Fruit fly (Drosophila melanogaster) whole organism, embryonic: ENCODE results near the gene CG14339.
A peak's percentile ranks its signal among the peaks of the same experiment; 100 is the strongest.

Source experiments
- Adf1 ChIP-seq: fragments of 200-800 bp; sonication (Bioruptor generic); IDR thresholded peaks from 2 replicates; pipeline ENCODE4 v1.3.6; 2022; ENCODE audit warnings: missing biosample characterization, missing genetic modification characterization
- Aef1 ChIP-seq: fragments of 200-800 bp; sonication (Bioruptor generic); IDR thresholded peaks from 3 replicates; pipeline ENCODE4 v1.3.6; 2022; ENCODE audit warnings: missing biosample characterization, missing genetic modification characterization
- B-H2 ChIP-seq: fragments of 200-800 bp; sonication (Bioruptor generic); optimal IDR thresholded peaks from 2 replicates; lab custom pipeline; 2018; ENCODE audit warnings: missing biosample characterization, mild to moderate bottlenecking, missing genetic modification characterization
- BtbVII ChIP-seq: fragments of 200-800 bp; sonication (Bioruptor generic); optimal IDR thresholded peaks from 3 replicates; lab custom pipeline; 2017; ENCODE audit warnings: missing biosample characterization, mild to moderate bottlenecking, missing genetic modification characterization
- CG10366 ChIP-seq: fragments of 200-800 bp; sonication (Bioruptor generic); IDR thresholded peaks from 2 replicates; pipeline ENCODE4 v1.3.6; 2022; ENCODE audit warnings: missing biosample characterization, missing genetic modification characterization
- CG10565 ChIP-seq: fragments of 200-800 bp; sonication (Bioruptor generic); optimal IDR thresholded peaks from 3 replicates; lab custom pipeline; 2016; ENCODE audit warnings: missing biosample characterization, mild to moderate bottlenecking, missing genetic modification characterization
- CG10654 ChIP-seq: fragments of 200-800 bp; sonication (Bioruptor generic); optimal IDR thresholded peaks from 2 replicates; lab custom pipeline; 2016; ENCODE audit warnings: missing biosample characterization, missing genetic modification characterization
- CG10979 ChIP-seq: fragments of 200-800 bp; sonication (Bioruptor generic); optimal IDR thresholded peaks from 2 replicates; lab custom pipeline; 2018; ENCODE audit warnings: missing biosample characterization, mild to moderate bottlenecking, missing genetic modification characterization, moderate library complexity
- CG13624 ChIP-seq: fragments of 200-800 bp; sonication (Bioruptor generic); optimal IDR thresholded peaks from 2 replicates; lab custom pipeline; 2016; ENCODE audit warnings: missing biosample characterization, missing genetic modification characterization
- CG14014 ChIP-seq: fragments of 200-800 bp; sonication (Bioruptor generic); IDR thresholded peaks from 2 replicates; pipeline ENCODE4 v1.3.6; 2022; ENCODE audit warnings: missing biosample characterization, missing genetic modification characterization
- CG14667 ChIP-seq: fragments of 200-800 bp; sonication (Bioruptor generic); IDR thresholded peaks from 2 replicates; pipeline ENCODE4 v1.3.6; 2022; ENCODE audit warnings: missing biosample characterization, missing genetic modification characterization
- CG14965 ChIP-seq: fragments of 200-800 bp; sonication (Bioruptor generic); optimal IDR thresholded peaks from 2 replicates; lab custom pipeline; 2016; ENCODE audit warnings: missing biosample characterization, missing genetic modification characterization, borderline replicate concordance
- CG15011 ChIP-seq: fragments of 200-800 bp; sonication (Bioruptor generic); optimal IDR thresholded peaks from 3 replicates; lab custom pipeline; 2018; ENCODE audit warnings: missing biosample characterization, mild to moderate bottlenecking, missing genetic modification characterization
- CG15696 ChIP-seq: fragments of 200-800 bp; sonication (Bioruptor generic); optimal IDR thresholded peaks from 2 replicates; lab custom pipeline; 2019; ENCODE audit warnings: missing biosample characterization, mild to moderate bottlenecking, missing genetic modification characterization, moderate library complexity
- CG16813 ChIP-seq: fragments of 200-800 bp; sonication (Bioruptor generic); IDR thresholded peaks from 3 replicates; pipeline ENCODE4 v1.3.6; 2022; ENCODE audit warnings: missing biosample characterization, missing genetic modification characterization; ENCODE audit not compliant: partially characterized antibody
- CG16815 ChIP-seq: fragments of 200-800 bp; sonication (Bioruptor generic); optimal IDR thresholded peaks from 3 replicates; lab custom pipeline; 2017; ENCODE audit warnings: missing biosample characterization, mild to moderate bottlenecking, missing genetic modification characterization
- CG17612 ChIP-seq: fragments of 200-800 bp; sonication (Bioruptor generic); IDR thresholded peaks from 2 replicates; pipeline ENCODE4 v1.3.6; 2022; ENCODE audit warnings: missing biosample characterization, missing genetic modification characterization
- CG17802 ChIP-seq: fragments of 200-800 bp; sonication (Bioruptor generic); optimal IDR thresholded peaks from 2 replicates; lab custom pipeline; 2018; ENCODE audit warnings: missing biosample characterization, mild to moderate bottlenecking, missing genetic modification characterization, moderate library complexity
- CG32532 ChIP-seq: fragments of 200-800 bp; sonication (Bioruptor generic); IDR thresholded peaks from 2 replicates; pipeline ENCODE4 v1.3.6; 2022; ENCODE audit warnings: missing biosample characterization, missing genetic modification characterization
- CG32767 ChIP-seq: fragments of 200-800 bp; sonication (Bioruptor generic); IDR thresholded peaks from 2 replicates; pipeline ENCODE4 v1.3.6; 2022; ENCODE audit warnings: missing biosample characterization, missing genetic modification characterization
- CG32772 ChIP-seq: fragments of 200-800 bp; sonication (Bioruptor generic); IDR thresholded peaks from 2 replicates; pipeline ENCODE4 v1.3.6; 2022; ENCODE audit warnings: missing biosample characterization, missing genetic modification characterization
- CG34224 ChIP-seq: fragments of 200-800 bp; sonication (Bioruptor generic); IDR thresholded peaks from 3 replicates; pipeline ENCODE4 v1.3.6; 2022; ENCODE audit warnings: missing biosample characterization, missing genetic modification characterization; ENCODE audit not compliant: partially characterized antibody
- CG4730 ChIP-seq: fragments of 200-800 bp; sonication (Bioruptor generic); IDR thresholded peaks from 2 replicates; pipeline ENCODE4 v1.3.6; 2022; ENCODE audit warnings: missing biosample characterization, missing genetic modification characterization
- CG6765 ChIP-seq: fragments of 200-800 bp; sonication (Bioruptor generic); optimal IDR thresholded peaks from 3 replicates; lab custom pipeline; 2017; ENCODE audit warnings: missing biosample characterization, mild to moderate bottlenecking, missing genetic modification characterization
- CG6854 ChIP-seq: fragments of 200-800 bp; sonication (Bioruptor generic); optimal IDR thresholded peaks from 3 replicates; lab custom pipeline; 2017; ENCODE audit warnings: missing biosample characterization, mild to moderate bottlenecking, missing genetic modification characterization
- CG8478 ChIP-seq: fragments of >200 bp; optimal IDR thresholded peaks from 2 replicates; lab custom pipeline; 2018
- Ets65A ChIP-seq: fragments of 200-800 bp; sonication (Bioruptor generic); peaks from one replicate; lab custom pipeline; 2016; ENCODE audit warnings: missing biosample characterization, missing genetic modification characterization
- HLH3B ChIP-seq: fragments of 200-800 bp; sonication (Bioruptor generic); IDR thresholded peaks from 2 replicates; pipeline ENCODE4 v1.3.6; 2022; ENCODE audit warnings: missing biosample characterization, missing genetic modification characterization
- HmgD ChIP-seq: fragments of 200-800 bp; sonication (Bioruptor generic); optimal IDR thresholded peaks from 3 replicates; lab custom pipeline; 2016; ENCODE audit warnings: missing biosample characterization, missing genetic modification characterization
- Hmr ChIP-seq: fragments of 200-800 bp; sonication (Bioruptor generic); optimal IDR thresholded peaks from 3 replicates; lab custom pipeline; 2017; ENCODE audit warnings: mild to moderate bottlenecking, missing biosample characterization, missing genetic modification reagents, missing genetic modification characterization
- Lim3 ChIP-seq: fragments of 200-800 bp; sonication (Bioruptor generic); IDR thresholded peaks from 2 replicates; pipeline ENCODE4 v1.3.6; 2022; ENCODE audit warnings: missing biosample characterization, missing genetic modification characterization
- Max ChIP-seq: fragments of 200-800 bp; sonication (Bioruptor generic); optimal IDR thresholded peaks from 2 replicates; lab custom pipeline; 2016; ENCODE audit warnings: missing biosample characterization, mild to moderate bottlenecking, missing genetic modification characterization
- Optix ChIP-seq: fragments of 200-800 bp; sonication (Bioruptor generic); IDR thresholded peaks from 3 replicates; pipeline ENCODE4 v1.3.6; 2022; ENCODE audit warnings: missing biosample characterization, missing genetic modification characterization
- Taf1 ChIP-seq: fragments of 200-800 bp; sonication (Bioruptor generic); IDR thresholded peaks from 2 replicates; pipeline ENCODE4 v1.3.6; 2022; ENCODE audit warnings: missing biosample characterization, missing genetic modification characterization
- aop ChIP-seq: fragments of 200-800 bp; sonication (Bioruptor generic); IDR thresholded peaks from 2 replicates; pipeline ENCODE4 v1.3.6; 2022; ENCODE audit warnings: missing biosample characterization, missing genetic modification characterization
- chinmo ChIP-seq: fragments of 200-800 bp; sonication (Bioruptor generic); IDR thresholded peaks from 4 replicates; pipeline ENCODE4 v1.3.6; 2022; ENCODE audit warnings: missing biosample characterization, missing genetic modification characterization; ENCODE audit not compliant: partially characterized antibody
- chn ChIP-seq: fragments of 200-800 bp; sonication (Bioruptor generic); optimal IDR thresholded peaks from 2 replicates; lab custom pipeline; 2016; ENCODE audit warnings: missing biosample characterization, missing genetic modification characterization
- corto ChIP-seq: fragments of 200-800 bp; sonication (Bioruptor generic); optimal IDR thresholded peaks from 2 replicates; lab custom pipeline; 2016; ENCODE audit warnings: missing biosample characterization, mild to moderate bottlenecking, missing genetic modification characterization, moderate library complexity
- dm ChIP-seq: fragments of 200-800 bp; sonication (Bioruptor generic); optimal IDR thresholded peaks from 3 replicates; lab custom pipeline; 2016; ENCODE audit warnings: missing biosample characterization, missing genetic modification characterization
- en ChIP-seq: fragments of 200-800 bp; sonication (Bioruptor generic); optimal IDR thresholded peaks from 2 replicates; lab custom pipeline; 2016; ENCODE audit warnings: missing biosample characterization, missing genetic modification characterization
- ewg ChIP-seq: fragments of 200-800 bp; sonication (Bioruptor generic); optimal IDR thresholded peaks from 3 replicates; lab custom pipeline; 2017; ENCODE audit warnings: mild to moderate bottlenecking, missing biosample characterization, missing genetic modification reagents, missing genetic modification characterization
- fd102C ChIP-seq: fragments of 200-800 bp; sonication (Bioruptor generic); optimal IDR thresholded peaks from 2 replicates; lab custom pipeline; 2018; ENCODE audit warnings: missing biosample characterization, mild to moderate bottlenecking, missing genetic modification characterization, moderate library complexity
- gcm ChIP-seq: fragments of 200-800 bp; sonication (Bioruptor generic); optimal IDR thresholded peaks from 2 replicates; lab custom pipeline; 2019; ENCODE audit warnings: missing biosample characterization, mild to moderate bottlenecking, missing genetic modification characterization, moderate library complexity
- grn ChIP-seq: fragments of 200-800 bp; sonication (Bioruptor generic); optimal IDR thresholded peaks from 3 replicates; lab custom pipeline; 2017; ENCODE audit warnings: missing biosample characterization, missing genetic modification characterization
- gsb ChIP-seq: fragments of 200-800 bp; sonication (Bioruptor generic); IDR thresholded peaks from 2 replicates; pipeline ENCODE4 v1.3.6; 2022; ENCODE audit warnings: missing biosample characterization, missing genetic modification characterization
- lmd ChIP-seq: fragments of 200-800 bp; sonication (Bioruptor generic); IDR thresholded peaks from 2 replicates; pipeline ENCODE4 v1.3.6; 2022; ENCODE audit warnings: missing biosample characterization, missing genetic modification characterization
- luna ChIP-seq: fragments of 200-800 bp; sonication (Bioruptor generic); optimal IDR thresholded peaks from 2 replicates; lab custom pipeline; 2016; ENCODE audit warnings: missing biosample characterization, missing genetic modification characterization
- pita ChIP-seq: fragments of 200-800 bp; sonication (Bioruptor generic); optimal IDR thresholded peaks from 2 replicates; lab custom pipeline; 2017; ENCODE audit warnings: missing biosample characterization, mild to moderate bottlenecking, missing genetic modification characterization
- salm ChIP-seq: fragments of 200-800 bp; sonication (Bioruptor generic); optimal IDR thresholded peaks from 2 replicates; lab custom pipeline; 2018; ENCODE audit warnings: missing biosample characterization, mild to moderate bottlenecking, missing genetic modification characterization
- sug ChIP-seq: fragments of 200-800 bp; optimal IDR thresholded peaks from 2 replicates; lab custom pipeline; 2019; ENCODE audit warnings: missing biosample characterization, mild to moderate bottlenecking, missing genetic modification characterization, moderate library complexity
- toy ChIP-seq: fragments of 200-800 bp; sonication (Bioruptor generic); IDR thresholded peaks from 2 replicates; pipeline ENCODE4 v1.3.6; 2022; ENCODE audit warnings: missing biosample characterization, missing genetic modification characterization
- twi ChIP-seq: fragments of 200-800 bp; optimal IDR thresholded peaks from 2 replicates; lab custom pipeline; 2019; ENCODE audit warnings: missing biosample characterization, mild to moderate bottlenecking, missing genetic modification characterization, moderate library complexity
- yki ChIP-seq: fragments of >200 bp; optimal IDR thresholded peaks from 3 replicates; lab custom pipeline; 2018

CG14339 gene

dm6 chr2L:1118149-1118548 is 9.8 kb downstream of the CG14339 start (continued):
- TF ChIP-seq twi (tag; lab: Kevin White, UChicago) (no peak), CG15696 (tag; lab: Kevin White, UChicago) (no peak), CG32532 (GFP tag; lab: Robert Waterston, UW) (no peak), CG34224 (GFP tag; lab: Robert Waterston, UW) (no peak), HmgD (GFP tag; lab: Kevin White, UChicago) (no peak), pita (GFP tag; lab: Kevin White, UChicago) (peak; percentile 48), grn (GFP tag; lab: Kevin White, UChicago) (no peak), Aef1 (GFP tag; lab: Robert Waterston, UW) (no peak), CG6854 (GFP tag; lab: Kevin White, UChicago) (no peak), CG10654 (GFP tag; lab: Kevin White, UChicago) (no peak), HLH3B (GFP tag; lab: Robert Waterston, UW) (no peak), Adf1 (no peak; the same call in 1 of the 2 replicates), ewg (peak; percentile 21), CG14965 (GFP tag; lab: Kevin White, UChicago) (no peak), CG13624 (GFP tag; lab: Kevin White, UChicago) (no peak), sug (no peak), CG32767 (GFP tag; lab: Robert Waterston, UW) (no peak), corto (GFP tag; lab: Kevin White, UChicago) (no peak), CG6765 (GFP tag; lab: Kevin White, UChicago) (no peak), CG4730 (GFP tag; lab: Robert Waterston, UW) (no peak), CG14667 (no peak), chn (GFP tag; lab: Kevin White, UChicago) (no peak), CG17612 (no peak), CG17802 (tag; lab: Kevin White, UChicago) (no peak), Hmr (GFP tag; lab: Kevin White, UChicago) (no peak), CG10366 (GFP tag; lab: Robert Waterston, UW) (no peak), B-H2 (GFP tag; lab: Kevin White, UChicago) (no peak), CG16815 (no peak), CG14014 (GFP tag; lab: Robert Waterston, UW) (no peak), salm (tag; lab: Kevin White, UChicago) (no peak), aop (GFP tag; lab: Robert Waterston, UW) (no peak), CG8478 (lab: Kevin White, UChicago) (no peak), Taf1 (GFP tag; lab: Robert Waterston, UW) (no peak), chinmo (GFP tag; lab: Robert Waterston, UW) (0 out of 4 replicates have a peak, but pooled peaks have one; percentile 11), fd102C (GFP tag; lab: Kevin White, UChicago) (no peak), CG15011 (no peak), luna (GFP tag; lab: Kevin White, UChicago) (no peak), CG10979 (tag; lab: Kevin White, UChicago) (no peak), toy (no peak), gsb (GFP tag; lab: Robert Waterston, UW) (no peak), lmd (GFP tag; lab: Robert Waterston, UW) (no peak), gcm (GFP tag; lab: Kevin White, UChicago) (no peak), dm (GFP tag; lab: Kevin White, UChicago) (no peak), en (GFP tag; lab: Kevin White, UChicago) (no peak), CG10565 (no peak), Ets65A (GFP tag; lab: Kevin White, UChicago) (peak; percentile 35), Lim3 (GFP tag; lab: Robert Waterston, UW) (no peak), BtbVII (GFP tag; lab: Kevin White, UChicago) (no peak), yki (lab: Kevin White, UChicago) (no peak), Max (GFP tag; lab: Kevin White, UChicago) (peak; percentile 17), Optix (GFP tag; lab: Robert Waterston, UW) (no peak), CG32772 (no peak), CG16813 (GFP tag; lab: Robert Waterston, UW) (peak; percentile 36; the same call in 1 of the 3 replicates)
